Worm (Caenorhabditis elegans) whole organism, mixed stage, embryonic: ENCODE results near the gene ZC84.1.

Experiments
- ces-1 ChIP-seq: fragments of 150-350 bp; optimal IDR thresholded peaks from 2 replicates; lab custom pipeline; 2014; ENCODE audit warnings: missing biosample characterization, missing genetic modification reagents, missing genetic modification characterization
- hlh-1 ChIP-seq: fragments of 150-350 bp; optimal IDR thresholded peaks from 2 replicates; lab custom pipeline; 2014; ENCODE audit warnings: missing biosample characterization, missing genetic modification reagents, missing genetic modification characterization
- unc-120 ChIP-seq: sonication (generic microtip); optimal IDR thresholded peaks from 2 replicates; lab custom pipeline; 2017; ENCODE audit warnings: missing genetic modification characterization, missing compliant biosample characterization; ENCODE audit not compliant: poor library complexity, severe bottlenecking
- unc-62 ChIP-seq: fragments of 150-350 bp; optimal IDR thresholded peaks from 2 replicates; lab custom pipeline; 2014; ENCODE audit warnings: missing biosample characterization, missing genetic modification reagents, missing genetic modification characterization

ZC84.1 gene

DNA sequence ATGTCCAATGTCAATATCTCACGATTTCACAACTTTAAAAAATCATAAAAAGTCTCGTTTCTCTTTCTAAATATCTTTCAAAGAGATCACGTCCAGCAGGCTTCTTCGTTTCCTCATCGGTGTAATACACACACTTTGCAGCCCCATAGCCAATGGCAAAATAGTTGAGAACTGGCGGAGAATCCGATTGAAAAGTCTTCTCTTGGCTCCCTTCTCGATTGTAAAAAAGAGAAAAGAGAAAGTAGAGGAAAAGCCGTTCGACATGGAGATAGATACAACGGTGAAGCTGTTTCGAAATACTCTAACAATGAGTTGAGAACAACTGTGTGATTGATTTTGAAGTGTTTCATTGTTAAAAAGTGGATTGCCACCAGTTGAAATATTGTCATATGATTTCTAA is 54.3 kb downstream of the ZC84.1 start:
- peak; percentile 34 for TF ChIP-seq hlh-1
- no peak for TF ChIP-seq ces-1
- TF ChIP-seq unc-120 = peak; percentile 53
- peak; percentile 5 for TF ChIP-seq unc-62 (GFP tag; lab: Kevin White, UChicago)
